Fruit fly (Drosophila melanogaster): ENCODE measurements around the gene Cyp4g1.

dm6 chrX:448270-448669 lies 20.9 kb downstream of the Cyp4g1 start:
- TF ChIP-seq lbe (GFP tag; optimal IDR thresholded peaks at IDR 0.05) (peak; percentile 58), hbn (GFP tag; IDR thresholded peaks at IDR 0.05; ENCODE audit: partially characterized antibody) (no peak), HHEX (GFP tag; optimal IDR thresholded peaks at IDR 0.05) (no peak), bbx (GFP tag; IDR thresholded peaks at IDR 0.05; ENCODE audit: partially characterized antibody) (no peak), NfI (GFP tag; optimal IDR thresholded peaks at IDR 0.05) (no peak), chm (GFP tag; IDR thresholded peaks at IDR 0.05) (no peak), HmgZ (tag; optimal IDR thresholded peaks at IDR 0.05) (no peak), Sox102F (GFP tag; optimal IDR thresholded peaks at IDR 0.05) (no peak), CG10959 (GFP tag; IDR thresholded peaks at IDR 0.05) (no peak), CG11696 (GFP tag; IDR thresholded peaks at IDR 0.05) (no peak)
